Fruit fly (Drosophila melanogaster): ENCODE results near the gene CG17906.

DNA sequence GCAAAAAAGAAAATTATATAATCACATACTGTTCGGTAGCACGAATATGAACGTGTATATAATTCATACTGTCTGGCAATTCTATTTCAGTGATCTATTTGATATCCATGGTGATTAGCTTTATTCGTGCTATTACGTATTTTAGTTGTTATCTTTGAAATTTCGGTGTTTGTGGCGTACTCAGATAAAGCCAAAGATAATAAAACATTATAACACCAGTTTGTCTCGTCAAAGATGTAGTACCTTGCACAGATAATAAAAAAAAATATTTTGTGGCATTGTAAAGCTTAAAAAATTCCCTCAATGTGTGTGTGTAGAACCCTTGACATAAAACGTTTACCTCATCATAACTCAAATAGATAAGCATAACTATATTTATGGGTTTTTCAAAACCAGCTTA is 46.2 kb upstream of the CG17906 start:
- no peak for TF ChIP-seq ttk (optimal IDR thresholded peaks at IDR 0.05)
- no peak for TF ChIP-seq psq (optimal IDR thresholded peaks at IDR 0.05)
- no peak for TF ChIP-seq h (optimal IDR thresholded peaks at IDR 0.05)
- no peak for TF ChIP-seq insv (optimal IDR thresholded peaks at IDR 0.05)
- no peak for TF ChIP-seq Myc (optimal IDR thresholded peaks at IDR 0.05)

All from Kc167 (cell line).